Worm (Caenorhabditis elegans): ENCODE measurements around the gene tag-314.

DNA sequence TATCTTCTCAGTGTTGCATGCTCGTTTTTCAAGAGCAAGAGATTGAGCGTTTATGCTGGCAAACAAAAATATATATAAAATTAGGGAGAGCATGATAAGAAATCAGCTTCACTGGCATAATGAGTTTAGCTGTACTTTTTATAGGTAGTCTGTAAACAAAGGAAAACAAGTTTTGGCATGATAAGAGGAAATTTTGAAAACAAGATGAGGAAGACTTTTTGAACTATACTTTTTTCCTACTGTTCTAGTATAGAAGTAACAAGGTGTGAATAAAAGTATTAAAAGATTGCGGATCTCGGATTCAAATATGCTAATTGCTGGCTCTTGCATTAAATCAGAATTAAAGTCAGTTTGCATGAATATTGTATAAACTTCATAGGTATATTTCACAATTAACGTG is 9.5 kb downstream of the tag-314 start, which contains the start of gene F15H10.5:
- TF ChIP-seq klf-2 (GFP tag; conservative IDR thresholded peaks at IDR 0.05) (no peak), cog-1 (tag; optimal IDR thresholded peaks at IDR 0.05) (no peak)

All from whole organism, midembryonic.